Worm (Caenorhabditis elegans) whole organism, midembryonic: ENCODE data around the gene T06A10.107.
"Not testable (repeated sequence)": the region's sequence is repeated elsewhere in the genome, so short reads cannot be mapped to it uniquely, and the experiment has no call there.

Experiments used
- flt-1 ChIP-seq: fragments of 200-800 bp; sonication (Bioruptor generic); IDR thresholded peaks from 2 replicates; pipeline ENCODE4 v1.3.6; 2022; ENCODE audit warnings: missing genetic modification characterization, missing compliant biosample characterization
- med-1 ChIP-seq: sonication (generic microtip); optimal IDR thresholded peaks from 2 replicates; lab custom pipeline; 2017; ENCODE audit warnings: missing genetic modification characterization, mild to moderate bottlenecking, missing compliant biosample characterization, antibody characterized with exemption, missing genetic modification reagents; ENCODE audit not compliant: insufficient read depth
- ref-1 ChIP-seq: fragments of 200-800 bp; sonication (Bioruptor generic); conservative IDR thresholded peaks from 2 replicates; pipeline ENCODE4 v1.3.6; 2022; ENCODE audit warnings: missing genetic modification reagents, missing genetic modification characterization, missing compliant biosample characterization

DNA sequence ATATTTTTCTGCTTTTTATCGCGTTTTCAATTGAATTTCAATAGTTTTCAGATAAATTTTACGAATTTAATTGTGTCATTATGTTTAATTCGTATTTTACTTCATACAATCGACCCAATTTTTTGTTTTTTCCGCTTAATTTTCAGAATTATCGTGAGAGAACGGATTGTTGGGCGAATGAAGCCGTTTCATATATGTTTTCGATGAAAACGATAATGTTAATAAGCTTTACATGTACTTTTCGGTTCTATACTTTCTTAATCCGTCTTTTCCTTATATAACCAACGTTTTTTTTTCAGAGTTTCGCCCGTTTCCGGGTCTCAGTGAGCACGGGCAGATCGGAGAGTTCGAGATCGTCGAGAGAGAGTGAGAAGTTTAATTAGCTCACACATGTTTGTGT, 28.0 kb downstream of the T06A10.107 start, which contains the start of gene T06A10.2:
- not testable (repeated sequence) for TF ChIP-seq ref-1 (GFP tag; lab: Robert Waterston, UW); flt-1 (GFP tag; lab: Robert Waterston, UW); med-1 (GFP tag; lab: Kevin White, UChicago)
